Worm (Caenorhabditis elegans): ENCODE results near the gene hal-3.

DNA sequence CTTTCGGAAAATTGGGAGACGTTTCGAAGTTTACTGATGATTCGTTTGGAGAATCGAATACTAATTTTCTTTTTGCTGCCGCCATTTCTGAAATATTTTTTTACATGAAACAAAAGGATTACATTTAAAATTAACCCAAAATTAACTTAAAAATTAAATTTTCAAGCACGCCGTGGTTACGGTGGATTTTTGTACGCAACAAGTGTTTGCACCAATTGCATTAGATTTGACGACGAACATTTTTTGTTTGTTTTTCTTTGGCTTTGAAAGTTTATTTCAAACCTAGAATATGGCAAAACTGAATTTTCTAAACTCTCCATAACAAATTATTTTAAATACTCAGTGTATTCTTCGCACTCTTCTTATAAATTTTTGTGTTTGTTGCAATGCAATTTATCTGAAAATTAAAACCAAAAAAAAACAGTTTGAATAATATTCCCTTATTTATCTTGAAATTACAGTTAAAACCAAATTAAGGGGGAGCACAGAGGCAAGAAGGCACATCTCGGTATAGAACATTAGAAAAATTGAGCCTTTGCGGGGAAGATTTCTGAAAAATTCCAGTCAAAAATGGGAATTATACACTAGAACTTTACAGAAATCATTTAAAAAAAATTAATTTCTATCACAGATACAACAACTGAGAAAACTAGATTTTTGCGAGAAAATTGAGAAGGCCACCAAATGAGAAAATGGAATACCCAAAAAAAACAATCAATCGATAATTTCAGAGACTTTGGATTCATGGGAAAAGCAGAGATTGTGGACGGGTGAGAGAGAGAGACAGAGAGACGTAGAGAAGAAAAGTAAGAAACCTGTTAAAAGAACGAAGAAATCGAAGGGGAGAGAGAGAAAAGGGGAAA, at the start of gene hal-3:
- no peak for TF ChIP-seq ama-1 (optimal IDR thresholded peaks at IDR 0.05)
- TF ChIP-seq flt-1 (GFP tag; IDR thresholded peaks at IDR 0.05) = no peak
- no peak for TF ChIP-seq F13C5.2 (tag; optimal IDR thresholded peaks at IDR 0.05)
